ENCODE assay signal across 1 fruit fly cellular context in the genomic region with DNA sequence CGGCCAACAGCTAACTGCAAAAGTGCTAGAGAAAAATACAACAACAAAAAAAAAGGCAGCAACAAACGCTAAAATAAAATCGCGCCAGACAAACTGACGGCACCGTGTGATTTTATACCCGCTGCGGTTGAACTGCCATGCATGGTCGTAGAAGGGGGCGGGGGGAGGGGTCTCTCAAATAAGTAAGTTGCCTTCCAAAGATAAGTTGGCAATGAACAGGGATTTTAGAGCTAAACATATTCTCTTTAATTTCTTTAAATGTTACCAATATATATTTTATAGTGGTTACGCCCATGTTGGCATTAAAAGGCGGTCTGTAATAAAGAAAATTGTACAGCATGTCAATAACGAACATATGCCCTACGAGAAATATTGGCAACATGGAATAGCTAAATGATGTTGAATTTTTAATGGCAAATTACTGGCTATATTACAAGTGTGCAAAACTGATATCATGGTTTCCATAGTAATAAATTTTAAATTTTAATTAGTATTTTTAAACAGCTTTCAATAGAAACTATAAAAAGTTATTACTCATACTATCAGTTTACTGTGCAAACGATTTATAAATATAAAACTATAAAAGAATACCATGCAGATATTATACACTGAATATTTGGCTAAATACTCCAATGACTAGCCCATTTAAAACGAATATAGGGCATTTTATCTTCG.
TF ChIP-seq lines count a peak whose summit lies in the region.

No protein-coding gene starts in this region.

TF ChIP-seq in whole organism, embryonic, 481 proteins besides CTCF, POLR2A, EP300 and RAD21 (continued from another document and continues in another):
- TF ChIP-seq Gsc (GFP tag; IDR thresholded peaks at IDR 0.05; lab: Robert Waterston, UW) (no peak), oc (tag; optimal IDR thresholded peaks at IDR 0.05; lab: Kevin White, UChicago) (peak; percentile 71), CHES-1-like (GFP tag; optimal IDR thresholded peaks at IDR 0.05; lab: Kevin White, UChicago) (peak; percentile 59), Dad (GFP tag; optimal IDR thresholded peaks at IDR 0.05; lab: Kevin White, UChicago) (peak; percentile 41), CG10366 (GFP tag; IDR thresholded peaks at IDR 0.05; lab: Robert Waterston, UW) (peak; percentile 89), CG13894 (tag; optimal IDR thresholded peaks at IDR 0.05; lab: Kevin White, UChicago) (no peak), CG11696 (GFP tag; IDR thresholded peaks at IDR 0.05; lab: Robert Waterston, UW) (peak; percentile 50), CG11723 (GFP tag; optimal IDR thresholded peaks at IDR 0.05; lab: Kevin White, UChicago) (peak; percentile 65), ranshi (GFP tag; IDR thresholded peaks at IDR 0.05; lab: Robert Waterston, UW) (peak; percentile 64; the same call in 1 of the 2 replicates), CG30403 (GFP tag; optimal IDR thresholded peaks at IDR 0.05; lab: Kevin White, UChicago) (peak; percentile 86), Dfd (GFP tag; optimal IDR thresholded peaks at IDR 0.05; lab: Kevin White, UChicago) (no peak), inv (GFP tag; IDR thresholded peaks at IDR 0.05; lab: Robert Waterston, UW; ENCODE audit: partially characterized antibody) (no peak), Atf-2 (GFP tag; optimal IDR thresholded peaks at IDR 0.05; lab: Kevin White, UChicago) (peak; percentile 22), Elba2 (GFP tag; optimal IDR thresholded peaks at IDR 0.05; lab: Kevin White, UChicago) (peak; percentile 33), CG18262 (tag; optimal IDR thresholded peaks at IDR 0.05; lab: Kevin White, UChicago) (peak; percentile 48), Jarid2 (GFP tag; optimal IDR thresholded peaks at IDR 0.05; lab: Kevin White, UChicago) (peak; percentile 10), bcd (GFP tag; optimal IDR thresholded peaks at IDR 0.05; lab: Kevin White, UChicago) (peak; percentile 69), CG10321 (GFP tag; IDR thresholded peaks at IDR 0.05; lab: Robert Waterston, UW) (peak; percentile 52; the same call in 1 of the 2 replicates), Lhr (GFP tag; optimal IDR thresholded peaks at IDR 0.05; lab: Kevin White, UChicago) (peak; percentile 12), CG3726 (GFP tag; IDR thresholded peaks at IDR 0.05; lab: Robert Waterston, UW) (peak; percentile 73; the same call in 2 of the 3 replicates), da (GFP tag; optimal IDR thresholded peaks at IDR 0.05; lab: Kevin White, UChicago) (no peak), usp (GFP tag; optimal IDR thresholded peaks at IDR 0.05; lab: Kevin White, UChicago) (no peak), Pdp1 (GFP tag; optimal IDR thresholded peaks at IDR 0.05; lab: Kevin White, UChicago) (peak; percentile 60 to 70), lmd (GFP tag; IDR thresholded peaks at IDR 0.05; lab: Robert Waterston, UW) (peak; percentile 74), CG14050 (GFP tag; IDR thresholded peaks at IDR 0.05; lab: Robert Waterston, UW) (peak; percentile 77), Oli (tag; optimal IDR thresholded peaks at IDR 0.05; lab: Kevin White, UChicago) (peak; percentile 88), CG8944 (GFP tag; optimal IDR thresholded peaks at IDR 0.05; lab: Kevin White, UChicago) (peak; percentile 68), NC2β (GFP tag; optimal IDR thresholded peaks at IDR 0.05; lab: Kevin White, UChicago) (peak; percentile 56), NK7.1 (GFP tag; optimal IDR thresholded peaks at IDR 0.05; lab: Kevin White, UChicago) (no peak), CG15514 (GFP tag; optimal IDR thresholded peaks at IDR 0.05; lab: Kevin White, UChicago) (peak; percentile 22), zf30C (GFP tag; optimal IDR thresholded peaks at IDR 0.05; lab: Kevin White, UChicago) (no peak), CG4730 (GFP tag; IDR thresholded peaks at IDR 0.05; lab: Robert Waterston, UW) (0 out of 2 replicates have a peak, but pooled peaks have one; percentile 54), CG14860 (GFP tag; IDR thresholded peaks at IDR 0.05; lab: Robert Waterston, UW; ENCODE audit: partially characterized antibody) (no peak), YL-1 (GFP tag; optimal IDR thresholded peaks at IDR 0.05; lab: Kevin White, UChicago) (no peak), HHEX (GFP tag; optimal IDR thresholded peaks at IDR 0.05; lab: Kevin White, UChicago) (peak; percentile 66), dysf (GFP tag; IDR thresholded peaks at IDR 0.05; lab: Robert Waterston, UW) (peak; percentile 83), row (GFP tag; IDR thresholded peaks at IDR 0.05; lab: Robert Waterston, UW) (peak; percentile 80), wor (GFP tag; IDR thresholded peaks at IDR 0.05; lab: Robert Waterston, UW) (peak; percentile 69), CG3407 (GFP tag; optimal IDR thresholded peaks at IDR 0.05; lab: Kevin White, UChicago) (peak; percentile 43), cato (GFP tag; optimal IDR thresholded peaks at IDR 0.05; lab: Kevin White, UChicago; ENCODE audit: borderline replicate concordance) (peak; percentile 38), dmrt99B (tag; optimal IDR thresholded peaks at IDR 0.05; lab: Kevin White, UChicago) (peak; percentile 82), Eip74EF (GFP tag; optimal IDR thresholded peaks at IDR 0.05; lab: Kevin White, UChicago) (no peak), Doc3 (GFP tag; IDR thresholded peaks at IDR 0.05; lab: Robert Waterston, UW; ENCODE audit: partially characterized antibody) (no peak), D (optimal IDR thresholded peaks at IDR 0.05; lab: Kevin White, UChicago) (no peak), D (GFP tag; optimal IDR thresholded peaks at IDR 0.05; lab: Kevin White, UChicago) (no peak), Dek (tag; optimal IDR thresholded peaks at IDR 0.05; lab: Kevin White, UChicago) (peak; percentile 69), ase (GFP tag; IDR thresholded peaks at IDR 0.05; lab: Robert Waterston, UW) (peak; percentile 70; the same call in 1 of the 3 replicates), z (GFP tag; IDR thresholded peaks at IDR 0.05; lab: Robert Waterston, UW) (0 out of 3 replicates have a peak, but pooled peaks have one; percentile 26), Nf-YB (GFP tag; optimal IDR thresholded peaks at IDR 0.05; lab: Kevin White, UChicago) (peak; percentile 31), hb (GFP tag; IDR thresholded peaks at IDR 0.05; lab: Robert Waterston, UW; ENCODE audit: partially characterized antibody) (no peak), Fer3 (tag; optimal IDR thresholded peaks at IDR 0.05; lab: Kevin White, UChicago) (peak; percentile 66), CG10209 (GFP tag; optimal IDR thresholded peaks at IDR 0.05; lab: Kevin White, UChicago) (peak; percentile 78), nom (GFP tag; optimal IDR thresholded peaks at IDR 0.05; lab: Kevin White, UChicago) (peak; percentile 69), CG32772 (GFP tag; IDR thresholded peaks at IDR 0.05; lab: Robert Waterston, UW) (peak; percentile 78), jumu (GFP tag; optimal IDR thresholded peaks at IDR 0.05; lab: Kevin White, UChicago) (peak; percentile 34), CG16863 (GFP tag; optimal IDR thresholded peaks at IDR 0.05; lab: Kevin White, UChicago) (peak; percentile 67), CG7839 (tag; optimal IDR thresholded peaks at IDR 0.05; lab: Kevin White, UChicago) (peak; percentile 81), ind (GFP tag; optimal IDR thresholded peaks at IDR 0.05; lab: Kevin White, UChicago) (peak; percentile 76), Hr51 (GFP tag; optimal IDR thresholded peaks at IDR 0.05; lab: Kevin White, UChicago) (peak; percentile 36 to 86), Oaz (GFP tag; IDR thresholded peaks at IDR 0.05; lab: Robert Waterston, UW) (peak; percentile 68), Hr3 (GFP tag; optimal IDR thresholded peaks at IDR 0.05; lab: Kevin White, UChicago) (peak; percentile 68), CG30431 (GFP tag; optimal IDR thresholded peaks at IDR 0.05; lab: Kevin White, UChicago) (peak; percentile 74), CoRest (tag; optimal IDR thresholded peaks at IDR 0.05; lab: Kevin White, UChicago) (peak; percentile 80), gro (GFP tag; optimal IDR thresholded peaks at IDR 0.05; lab: Kevin White, UChicago) (peak; percentile 44), sc (optimal IDR thresholded peaks at IDR 0.05; lab: Kevin White, UChicago) (no peak), sc (GFP tag; optimal IDR thresholded peaks at IDR 0.05; lab: Kevin White, UChicago) (peak; percentile 14), corto (GFP tag; optimal IDR thresholded peaks at IDR 0.05; lab: Kevin White, UChicago) (no peak), tna (GFP tag; IDR thresholded peaks at IDR 0.05; lab: Robert Waterston, UW; ENCODE audit: partially characterized antibody) (no peak), Dref (GFP tag; IDR thresholded peaks at IDR 0.05; lab: Robert Waterston, UW) (no peak), CG7372 (GFP tag; IDR thresholded peaks at IDR 0.05; lab: Robert Waterston, UW) (peak; percentile 47; the same call in 1 of the 2 replicates), al (GFP tag; IDR thresholded peaks at IDR 0.05; lab: Robert Waterston, UW) (peak; percentile 66), chm (GFP tag; IDR thresholded peaks at IDR 0.05; lab: Robert Waterston, UW) (peak; percentile 55; the same call in 1 of the 2 replicates), Dbx (GFP tag; IDR thresholded peaks at IDR 0.05; lab: Robert Waterston, UW) (0 out of 3 replicates have a peak, but pooled peaks have one; percentile 55), BtbVII (GFP tag; optimal IDR thresholded peaks at IDR 0.05; lab: Kevin White, UChicago) (no peak), insv (GFP tag; optimal IDR thresholded peaks at IDR 0.05; lab: Kevin White, UChicago) (no peak), jing (GFP tag; optimal IDR thresholded peaks at IDR 0.05; lab: Kevin White, UChicago) (peak; percentile 67), CG2875 (GFP tag; optimal IDR thresholded peaks at IDR 0.05; lab: Kevin White, UChicago) (peak; percentile 66), CrebB (tag; optimal IDR thresholded peaks at IDR 0.05; lab: Kevin White, UChicago) (peak; percentile 6), CG30020 (tag; optimal IDR thresholded peaks at IDR 0.05; lab: Kevin White, UChicago) (no peak), H15 (GFP tag; IDR thresholded peaks at IDR 0.05; lab: Robert Waterston, UW) (peak; percentile 73), fd96Cb (tag; optimal IDR thresholded peaks at IDR 0.05; lab: Kevin White, UChicago) (peak; percentile 55), CG4404 (GFP tag; IDR thresholded peaks at IDR 0.05; lab: Robert Waterston, UW) (peak; percentile 68), tll (GFP tag; optimal IDR thresholded peaks at IDR 0.05; lab: Kevin White, UChicago) (no peak), grn (GFP tag; optimal IDR thresholded peaks at IDR 0.05; lab: Kevin White, UChicago) (no peak), CG3163 (GFP tag; optimal IDR thresholded peaks at IDR 0.05; lab: Kevin White, UChicago) (peak; percentile 40), CG9215 (GFP tag; IDR thresholded peaks at IDR 0.05; lab: Robert Waterston, UW) (peak; percentile 17; the same call in 1 of the 2 replicates), NFAT (GFP tag; IDR thresholded peaks at IDR 0.05; lab: Robert Waterston, UW) (peak; percentile 42; the same call in 1 of the 2 replicates), CG8924 (tag; optimal IDR thresholded peaks at IDR 0.05; lab: Kevin White, UChicago) (peak; percentile 36), gsb (GFP tag; IDR thresholded peaks at IDR 0.05; lab: Robert Waterston, UW) (peak; percentile 54), CG43689 (GFP tag; IDR thresholded peaks at IDR 0.05; lab: Robert Waterston, UW) (peak; percentile 64), mam (GFP tag; optimal IDR thresholded peaks at IDR 0.05; lab: Kevin White, UChicago) (peak; percentile 77), Spps (tag; optimal IDR thresholded peaks at IDR 0.05; lab: Kevin White, UChicago) (no peak), pan (optimal IDR thresholded peaks at IDR 0.05; lab: Kevin White, UChicago) (no peak), pan (GFP tag; optimal IDR thresholded peaks at IDR 0.05 in 1 of 2, IDR thresholded peaks at IDR 0.05 in 1 of 2) (peak in 1 of 2 experiments; percentile 90), ems (GFP tag; optimal IDR thresholded peaks at IDR 0.05; lab: Kevin White, UChicago) (peak; percentile 53), psq (GFP tag; optimal IDR thresholded peaks at IDR 0.05; lab: Kevin White, UChicago) (peak; percentile 62), CG11456 (GFP tag; IDR thresholded peaks at IDR 0.05; lab: Robert Waterston, UW) (peak; percentile 82), CG31365 (tag; optimal IDR thresholded peaks at IDR 0.05; lab: Kevin White, UChicago) (no peak), E2f1 (GFP tag; IDR thresholded peaks at IDR 0.05; lab: Robert Waterston, UW) (peak; percentile 72), lab (GFP tag; optimal IDR thresholded peaks at IDR 0.05; lab: Kevin White, UChicago) (peak; percentile 69), abd-A (tag; optimal IDR thresholded peaks at IDR 0.05; lab: Kevin White, UChicago) (no peak), Hand (GFP tag; optimal IDR thresholded peaks at IDR 0.05; lab: Kevin White, UChicago) (peak; percentile 7), CG6765 (GFP tag; optimal IDR thresholded peaks at IDR 0.05; lab: Kevin White, UChicago) (no peak), CG6791 (GFP tag; IDR thresholded peaks at IDR 0.05; lab: Robert Waterston, UW; ENCODE audit: partially characterized antibody) (no peak), zfh1 (GFP tag; IDR thresholded peaks at IDR 0.05; lab: Robert Waterston, UW) (peak; percentile 81), CG2120 (GFP tag; optimal IDR thresholded peaks at IDR 0.05; lab: Kevin White, UChicago) (peak; percentile 79), gt (GFP tag; IDR thresholded peaks at IDR 0.05; lab: Robert Waterston, UW) (no peak), sim (GFP tag; IDR thresholded peaks at IDR 0.05; lab: Robert Waterston, UW) (no peak), H2.0 (GFP tag; IDR thresholded peaks at IDR 0.05; lab: Robert Waterston, UW) (peak; percentile 84), knrl (GFP tag; IDR thresholded peaks at IDR 0.05; lab: Robert Waterston, UW; ENCODE audit: partially characterized antibody) (no peak), CG1529 (GFP tag; optimal IDR thresholded peaks at IDR 0.05; lab: Kevin White, UChicago) (peak; percentile 48), CkIIα-i1 (GFP tag; IDR thresholded peaks at IDR 0.05; lab: Robert Waterston, UW) (no peak), disco-r (GFP tag; optimal IDR thresholded peaks at IDR 0.05; lab: Kevin White, UChicago) (peak; percentile 42), vvl (GFP tag; IDR thresholded peaks at IDR 0.05; lab: Robert Waterston, UW) (peak; percentile 85), phol (tag; optimal IDR thresholded peaks at IDR 0.05; lab: Kevin White, UChicago) (peak; percentile 59), CG10462 (GFP tag; optimal IDR thresholded peaks at IDR 0.05; lab: Kevin White, UChicago) (peak; percentile 40), fru (optimal IDR thresholded peaks at IDR 0.05; lab: Kevin White, UChicago) (no peak), btn (GFP tag; optimal IDR thresholded peaks at IDR 0.05; lab: Kevin White, UChicago) (no peak), Camta (GFP tag; optimal IDR thresholded peaks at IDR 0.05; lab: Kevin White, UChicago) (peak; percentile 49), pita (GFP tag; optimal IDR thresholded peaks at IDR 0.05; lab: Kevin White, UChicago) (no peak), lilli (GFP tag; optimal IDR thresholded peaks at IDR 0.05; lab: Kevin White, UChicago) (peak; percentile 80), mld (GFP tag; IDR thresholded peaks at IDR 0.05; lab: Robert Waterston, UW; ENCODE audit: partially characterized antibody) (no peak)
